Fruit fly (Drosophila melanogaster) whole organism, embryonic: Measurements from ENCODE around the gene CG7432.

Source experiments
- Atf6 ChIP-seq: fragments of 200-800 bp; sonication (Bioruptor generic); IDR thresholded peaks from 2 replicates; pipeline ENCODE4 v1.3.6; 2022; ENCODE audit warnings: missing biosample characterization, missing genetic modification characterization
- B-H1 ChIP-seq: fragments of 200-800 bp; sonication (Bioruptor generic); IDR thresholded peaks from 3 replicates; pipeline ENCODE4 v1.3.6; 2022; ENCODE audit warnings: missing biosample characterization, missing genetic modification characterization
- B-H2 ChIP-seq: fragments of 200-800 bp; sonication (Bioruptor generic); optimal IDR thresholded peaks from 2 replicates; lab custom pipeline; 2018; ENCODE audit warnings: missing biosample characterization, mild to moderate bottlenecking, missing genetic modification characterization
- CG10321 ChIP-seq: fragments of 200-800 bp; sonication (Bioruptor generic); IDR thresholded peaks from 2 replicates; pipeline ENCODE4 v1.3.6; 2022; ENCODE audit warnings: missing biosample characterization, missing genetic modification characterization
- CG1233 ChIP-seq: fragments of 200-800 bp; sonication (Bioruptor generic); optimal IDR thresholded peaks from 4 replicates; lab custom pipeline; 2018; ENCODE audit warnings: missing biosample characterization, mild to moderate bottlenecking, missing genetic modification characterization
- CG12744 ChIP-seq: fragments of 200-800 bp; sonication (Bioruptor generic); optimal IDR thresholded peaks from 2 replicates; lab custom pipeline; 2016; ENCODE audit warnings: missing biosample characterization, missing genetic modification characterization
- CG13624 ChIP-seq: fragments of 200-800 bp; sonication (Bioruptor generic); optimal IDR thresholded peaks from 2 replicates; lab custom pipeline; 2016; ENCODE audit warnings: missing biosample characterization, missing genetic modification characterization
- CG15696 ChIP-seq: fragments of 200-800 bp; sonication (Bioruptor generic); optimal IDR thresholded peaks from 2 replicates; lab custom pipeline; 2019; ENCODE audit warnings: missing biosample characterization, mild to moderate bottlenecking, missing genetic modification characterization, moderate library complexity
- CG1792 ChIP-seq: fragments of 200-800 bp; sonication (Bioruptor generic); optimal IDR thresholded peaks from 2 replicates; lab custom pipeline; 2016; ENCODE audit warnings: missing biosample characterization, missing genetic modification characterization
- CG33213 ChIP-seq: fragments of 200-800 bp; sonication (Bioruptor generic); optimal IDR thresholded peaks from 3 replicates; lab custom pipeline; 2016; ENCODE audit warnings: missing biosample characterization, missing genetic modification characterization
- CG34376 ChIP-seq: fragments of 200-800 bp; sonication (Bioruptor generic); optimal IDR thresholded peaks from 2 replicates; lab custom pipeline; 2018; ENCODE audit warnings: missing biosample characterization, mild to moderate bottlenecking, missing genetic modification characterization
- CG4404 ChIP-seq: fragments of 200-800 bp; sonication (Bioruptor generic); IDR thresholded peaks from 2 replicates; pipeline ENCODE4 v1.3.6; 2022; ENCODE audit warnings: missing biosample characterization, missing genetic modification characterization
- CG6254 ChIP-seq: fragments of 200-800 bp; sonication (Bioruptor generic); optimal IDR thresholded peaks from 3 replicates; lab custom pipeline; 2017; ENCODE audit warnings: mild to moderate bottlenecking, missing biosample characterization, missing genetic modification reagents, missing genetic modification characterization
- CG6272 ChIP-seq: fragments of 200-800 bp; sonication (Bioruptor generic); IDR thresholded peaks from 2 replicates; pipeline ENCODE4 v1.3.6; 2022; ENCODE audit warnings: missing biosample characterization, missing genetic modification characterization
- CG6683 ChIP-seq: fragments of 200-800 bp; sonication (Bioruptor generic); optimal IDR thresholded peaks from 2 replicates; lab custom pipeline; 2017; ENCODE audit warnings: missing biosample characterization, mild to moderate bottlenecking, missing genetic modification characterization, missing genetic modification reagents
- Doc3 ChIP-seq: fragments of 200-800 bp; sonication (Bioruptor generic); IDR thresholded peaks from 3 replicates; pipeline ENCODE4 v1.3.6; 2022; ENCODE audit warnings: missing biosample characterization, missing genetic modification characterization; ENCODE audit not compliant: partially characterized antibody
- Ets65A ChIP-seq: fragments of 200-800 bp; sonication (Bioruptor generic); peaks from one replicate; lab custom pipeline; 2016; ENCODE audit warnings: missing biosample characterization, missing genetic modification characterization
- H2.0 ChIP-seq: fragments of 200-800 bp; sonication (Bioruptor generic); IDR thresholded peaks from 2 replicates; pipeline ENCODE4 v1.3.6; 2022; ENCODE audit warnings: missing biosample characterization, missing genetic modification characterization
- Hr51 ChIP-seq, 2 experiments: fragments of 200-800 bp; sonication (Bioruptor generic); optimal IDR thresholded peaks; 2 replicates in 1 of 2; 3 replicates in 1 of 2; lab custom pipeline; 2016 to 2018; ENCODE audit warnings: missing biosample characterization in 2 of 2, missing genetic modification characterization in 2 of 2, mild to moderate bottlenecking in 1 of 2, moderate library complexity in 1 of 2
- Lhr ChIP-seq: fragments of 200-800 bp; sonication (Bioruptor generic); optimal IDR thresholded peaks from 3 replicates; lab custom pipeline; 2017; ENCODE audit warnings: mild to moderate bottlenecking, missing biosample characterization, missing genetic modification reagents, missing genetic modification characterization
- Lpt ChIP-seq: fragments of >200 bp; optimal IDR thresholded peaks from 2 replicates; lab custom pipeline; 2018; ENCODE audit warnings: missing biosample characterization, missing genetic modification characterization
- MBD-R2 ChIP-seq: fragments of 200-800 bp; sonication (Bioruptor generic); IDR thresholded peaks from 2 replicates; pipeline ENCODE4 v1.3.6; 2022; ENCODE audit warnings: missing biosample characterization, missing genetic modification characterization
- Mes4 ChIP-seq: fragments of 200-800 bp; sonication (Bioruptor generic); optimal IDR thresholded peaks from 2 replicates; lab custom pipeline; 2016; ENCODE audit warnings: missing biosample characterization, missing genetic modification characterization
- Neu2 ChIP-seq: fragments of 200-800 bp; sonication (Bioruptor generic); optimal IDR thresholded peaks from 3 replicates; lab custom pipeline; 2016; ENCODE audit warnings: missing biosample characterization, missing genetic modification characterization, borderline replicate concordance
- Nf-YB ChIP-seq: fragments of 200-800 bp; sonication (Bioruptor generic); optimal IDR thresholded peaks from 3 replicates; lab custom pipeline; 2019; ENCODE audit warnings: missing biosample characterization, mild to moderate bottlenecking, missing genetic modification characterization, moderate library complexity
- Nf-YC ChIP-seq: fragments of 200-800 bp; optimal IDR thresholded peaks from 3 replicates; lab custom pipeline; 2019; ENCODE audit warnings: missing biosample characterization, mild to moderate bottlenecking, missing genetic modification characterization, moderate library complexity
- Pdp1 ChIP-seq, 2 experiments: fragments of 200-800 bp; sonication (Bioruptor generic); optimal IDR thresholded peaks; 3 replicates each; lab custom pipeline; 2016; ENCODE audit warnings: missing biosample characterization in 2 of 2, missing genetic modification characterization in 2 of 2, mild to moderate bottlenecking in 1 of 2, moderate library complexity in 1 of 2
- Rx ChIP-seq: fragments of 200-800 bp; sonication (Bioruptor generic); IDR thresholded peaks from 2 replicates; pipeline ENCODE4 v1.3.6; 2022; ENCODE audit warnings: missing biosample characterization, missing genetic modification characterization
- Sry-β ChIP-seq: fragments of 200-800 bp; sonication (Bioruptor generic); optimal IDR thresholded peaks from 2 replicates; lab custom pipeline; 2018; ENCODE audit warnings: missing biosample characterization, mild to moderate bottlenecking, missing genetic modification characterization, moderate library complexity
- Ssrp ChIP-seq: fragments of 200-800 bp; sonication (Bioruptor generic); optimal IDR thresholded peaks from 2 replicates; lab custom pipeline; 2018; ENCODE audit warnings: missing biosample characterization, mild to moderate bottlenecking, missing genetic modification characterization, moderate library complexity
- Trl ChIP-seq, 3 experiments: fragments of >200 bp in 2 of 3; fragments of 200-800 bp in 1 of 3; sonication (Bioruptor generic) in 1 of 3; optimal IDR thresholded peaks; 2 replicates in 1 of 3; 3 replicates in 2 of 3; lab custom pipeline; 2016 to 2017; ENCODE audit warnings: missing biosample characterization in 1 of 3, missing genetic modification characterization in 1 of 3
- abd-A ChIP-seq: fragments of 200-800 bp; sonication (Bioruptor generic); optimal IDR thresholded peaks from 3 replicates; lab custom pipeline; 2019; ENCODE audit warnings: missing biosample characterization, mild to moderate bottlenecking, missing genetic modification characterization, moderate library complexity
- al ChIP-seq: fragments of 200-800 bp; sonication (Bioruptor generic); IDR thresholded peaks from 2 replicates; pipeline ENCODE4 v1.3.6; 2022; ENCODE audit warnings: missing biosample characterization, missing genetic modification characterization
- caup ChIP-seq: fragments of 200-800 bp; sonication (Bioruptor generic); optimal IDR thresholded peaks from 3 replicates; lab custom pipeline; 2017; ENCODE audit warnings: missing biosample characterization, mild to moderate bottlenecking, missing genetic modification characterization, moderate library complexity; ENCODE audit not compliant: severe bottlenecking
- eyg ChIP-seq: fragments of 200-800 bp; sonication (Bioruptor generic); optimal IDR thresholded peaks from 3 replicates; lab custom pipeline; 2016; ENCODE audit warnings: missing biosample characterization, missing genetic modification characterization
- fd102C ChIP-seq: fragments of 200-800 bp; sonication (Bioruptor generic); optimal IDR thresholded peaks from 2 replicates; lab custom pipeline; 2018; ENCODE audit warnings: missing biosample characterization, mild to moderate bottlenecking, missing genetic modification characterization, moderate library complexity
- fd96Cb ChIP-seq: fragments of 200-800 bp; sonication (Bioruptor generic); optimal IDR thresholded peaks from 2 replicates; lab custom pipeline; 2018; ENCODE audit warnings: missing biosample characterization, mild to moderate bottlenecking, missing genetic modification characterization, moderate library complexity
- gcm2 ChIP-seq: fragments of 200-800 bp; sonication (Bioruptor generic); optimal IDR thresholded peaks from 2 replicates; lab custom pipeline; 2016; ENCODE audit warnings: missing biosample characterization, missing genetic modification characterization
- grau ChIP-seq: fragments of 200-800 bp; optimal IDR thresholded peaks from 3 replicates; lab custom pipeline; 2019; ENCODE audit warnings: missing biosample characterization, mild to moderate bottlenecking, missing genetic modification characterization, moderate library complexity
- peb ChIP-seq: fragments of 200-800 bp; sonication (Bioruptor generic); IDR thresholded peaks from 2 replicates; pipeline ENCODE4 v1.3.6; 2022; ENCODE audit warnings: missing biosample characterization, missing genetic modification characterization
- prd ChIP-seq, 3 experiments: fragments of >200 bp in 2 of 3; fragments of 200-800 bp in 1 of 3; sonication (Bioruptor generic) in 1 of 3; optimal IDR thresholded peaks in 2 of 3; IDR thresholded peaks in 1 of 3; 2 replicates in 2 of 3; 3 replicates in 1 of 3; pipeline versions ENCODE4 v1.3.6 to Lab custom; 2017 to 2022; ENCODE audit warnings: missing biosample characterization in 1 of 3, missing genetic modification characterization in 1 of 3
- pros ChIP-seq: fragments of 200-800 bp; sonication (Bioruptor generic); optimal IDR thresholded peaks from 3 replicates; lab custom pipeline; 2019; ENCODE audit warnings: missing biosample characterization, mild to moderate bottlenecking, missing genetic modification characterization, moderate library complexity
- ro ChIP-seq: fragments of 200-800 bp; sonication (Bioruptor generic); IDR thresholded peaks from 2 replicates; pipeline ENCODE4 v1.3.6; 2022; ENCODE audit warnings: missing biosample characterization, missing genetic modification characterization
- run ChIP-seq: fragments of 200-800 bp; sonication (Bioruptor generic); optimal IDR thresholded peaks from 3 replicates; lab custom pipeline; 2018; ENCODE audit warnings: missing biosample characterization, mild to moderate bottlenecking, missing genetic modification characterization
- shn ChIP-seq: fragments of 200-800 bp; sonication (Bioruptor generic); optimal IDR thresholded peaks from 3 replicates; lab custom pipeline; 2016; ENCODE audit warnings: missing biosample characterization, missing genetic modification characterization
- sim ChIP-seq: fragments of 200-800 bp; sonication (Bioruptor generic); IDR thresholded peaks from 2 replicates; pipeline ENCODE4 v1.3.6; 2022; ENCODE audit warnings: missing biosample characterization, missing genetic modification characterization
- slp2 ChIP-seq: fragments of 200-800 bp; sonication (Bioruptor generic); optimal IDR thresholded peaks from 2 replicates; lab custom pipeline; 2016; ENCODE audit warnings: missing biosample characterization, missing genetic modification characterization
- sob ChIP-seq: fragments of 200-800 bp; sonication (Bioruptor generic); IDR thresholded peaks from 2 replicates; pipeline ENCODE4 v1.3.6; 2022; ENCODE audit warnings: missing biosample characterization, missing genetic modification characterization
- toy ChIP-seq: fragments of 200-800 bp; sonication (Bioruptor generic); IDR thresholded peaks from 2 replicates; pipeline ENCODE4 v1.3.6; 2022; ENCODE audit warnings: missing biosample characterization, missing genetic modification characterization
- unpg ChIP-seq: fragments of 200-800 bp; sonication (Bioruptor generic); optimal IDR thresholded peaks from 3 replicates; lab custom pipeline; 2018; ENCODE audit warnings: missing biosample characterization, mild to moderate bottlenecking, missing genetic modification characterization, moderate library complexity

CG7432 gene

dm6 chr3R:19623606-19624005 lies 41.2 kb upstream of the CG7432 start (continued):
- TF ChIP-seq sob (GFP tag; lab: Robert Waterston, UW): peak; percentile 45
- TF ChIP-seq B-H2 (GFP tag; lab: Kevin White, UChicago): no peak
- TF ChIP-seq shn: peak; percentile 10
- no peak for TF ChIP-seq eyg (GFP tag; lab: Kevin White, UChicago)
- TF ChIP-seq Lhr (GFP tag; lab: Kevin White, UChicago): peak; percentile 10
- no peak for TF ChIP-seq pros
- TF ChIP-seq CG10321 (GFP tag; lab: Robert Waterston, UW): peak; percentile 37; the same call in 1 of the 2 replicates
- peak; percentile 36 for TF ChIP-seq slp2 (GFP tag; lab: Kevin White, UChicago)
- no peak for TF ChIP-seq Mes4 (GFP tag; lab: Kevin White, UChicago)
- peak; percentile 60; the same call in 1 of the 2 replicates for TF ChIP-seq Rx
- no peak for TF ChIP-seq fd102C
- no peak for TF ChIP-seq Nf-YC (tag; lab: Kevin White, UChicago)
- TF ChIP-seq H2.0: no peak
- TF ChIP-seq CG1233 (GFP tag; lab: Kevin White, UChicago): peak; percentile 43
- TF ChIP-seq Ets65A (GFP tag; lab: Kevin White, UChicago): peak; percentile 93
- peak; percentile 68 for TF ChIP-seq unpg (GFP tag; lab: Kevin White, UChicago)
- peak; percentile 38 for TF ChIP-seq Ssrp (tag; lab: Kevin White, UChicago)
- TF ChIP-seq peb (GFP tag; lab: Robert Waterston, UW): peak; percentile 27; the same call in 1 of the 2 replicates
- peak; percentile 40 for TF ChIP-seq CG33213
- no peak for TF ChIP-seq Nf-YB
- no peak for TF ChIP-seq sim (GFP tag; lab: Robert Waterston, UW)
- TF ChIP-seq Doc3 (GFP tag; lab: Robert Waterston, UW): no peak
- TF ChIP-seq Pdp1 (GFP tag; optimal IDR thresholded peaks at IDR 0.05; lab: Kevin White, UChicago): peak; percentile 58 to 66
- no peak for TF ChIP-seq Neu2 (GFP tag; lab: Kevin White, UChicago)
- peak; percentile 27 for TF ChIP-seq CG1792 (GFP tag; lab: Kevin White, UChicago)
- peak; percentile 56 for TF ChIP-seq CG13624
- no peak for TF ChIP-seq CG6683
- no peak; the same call in 1 of the 2 replicates for TF ChIP-seq MBD-R2
- TF ChIP-seq Trl (optimal IDR thresholded peaks at IDR 0.05; lab: Kevin White, UChicago): peak in 1 of 2 experiments; percentile 14
- TF ChIP-seq Trl (GFP tag; optimal IDR thresholded peaks at IDR 0.05; lab: Kevin White, UChicago): peak; percentile 23
- no peak for TF ChIP-seq CG15696 (tag; lab: Kevin White, UChicago)
- 0 out of 2 replicates have a peak, but pooled peaks have one; percentile 17 for TF ChIP-seq ro (GFP tag; lab: Robert Waterston, UW)
- no peak for TF ChIP-seq gcm2
- no peak for TF ChIP-seq toy (GFP tag; lab: Robert Waterston, UW)
- TF ChIP-seq Hr51 (GFP tag; optimal IDR thresholded peaks at IDR 0.05; lab: Kevin White, UChicago): peak in 1 of 2 experiments; percentile 61
- TF ChIP-seq Lpt (GFP tag; lab: Kevin White, UChicago): no peak
- TF ChIP-seq abd-A (tag; lab: Kevin White, UChicago): no peak
- TF ChIP-seq CG34376 (GFP tag; lab: Kevin White, UChicago): no peak
- TF ChIP-seq CG12744 (GFP tag; lab: Kevin White, UChicago): peak; percentile 46
- TF ChIP-seq CG4404 (GFP tag; lab: Robert Waterston, UW): no peak
- peak; percentile 43; the same call in 1 of the 2 replicates for TF ChIP-seq Atf6 (GFP tag; lab: Robert Waterston, UW)
- no peak for TF ChIP-seq run (tag; lab: Kevin White, UChicago)
- TF ChIP-seq CG6272 (GFP tag; lab: Robert Waterston, UW): no peak
- TF ChIP-seq Sry-β (GFP tag; lab: Kevin White, UChicago): no peak
- peak; percentile 43 for TF ChIP-seq caup (GFP tag; lab: Kevin White, UChicago)
- TF ChIP-seq prd (optimal IDR thresholded peaks at IDR 0.05; lab: Kevin White, UChicago): no peak
- TF ChIP-seq prd (GFP tag; IDR thresholded peaks at IDR 0.05; lab: Robert Waterston, UW): peak; percentile 68
- TF ChIP-seq B-H1: peak; percentile 53
- TF ChIP-seq fd96Cb: peak; percentile 62
- peak; percentile 61 for TF ChIP-seq al (GFP tag; lab: Robert Waterston, UW)
- peak; percentile 27 for TF ChIP-seq CG6254 (GFP tag; lab: Kevin White, UChicago)
- peak; percentile 56 for TF ChIP-seq grau (tag; lab: Kevin White, UChicago)
